Worm (Caenorhabditis elegans): Measurements from ENCODE around the gene pdcd-2.

ce11 chrIII:4449893-4450579 lies 32.2 kb upstream of the pdcd-2 start, which contains the start of gene ceh-43:
- no peak for TF ChIP-seq med-1 (GFP tag; optimal IDR thresholded peaks at IDR 0.05; ENCODE audit: insufficient read depth)
- no peak for TF ChIP-seq ref-1 (GFP tag; conservative IDR thresholded peaks at IDR 0.05)
- no peak for TF ChIP-seq tab-1 (GFP tag; IDR thresholded peaks at IDR 0.05)
- TF ChIP-seq flt-1 (GFP tag; IDR thresholded peaks at IDR 0.05), result no peak
- TF ChIP-seq cog-1 (tag; optimal IDR thresholded peaks at IDR 0.05), result no peak
- TF ChIP-seq klf-2 (GFP tag; conservative IDR thresholded peaks at IDR 0.05), result no peak
- TF ChIP-seq ztf-29 (GFP tag; IDR thresholded peaks at IDR 0.05), result no peak
- TF ChIP-seq T22C8.4 (GFP tag; IDR thresholded peaks at IDR 0.05), result no peak
- no peak for TF ChIP-seq ztf-23 (GFP tag; IDR thresholded peaks at IDR 0.05)
